Worm (Caenorhabditis elegans): ENCODE results near the gene kreg-1.

ce11 chrX:8713754-8714295 lies 4.3 kb downstream of the kreg-1 start, which contains the start of gene F53A9.6:
- TF ChIP-seq aly-2 (tag; optimal IDR thresholded peaks at IDR 0.05), result no peak
- TF ChIP-seq pqm-1 (tag; optimal IDR thresholded peaks at IDR 0.05), result peak; percentile 73
- no peak for TF ChIP-seq ama-1 (optimal IDR thresholded peaks at IDR 0.05)
- TF ChIP-seq nhr-237 (tag; optimal IDR thresholded peaks at IDR 0.05), result no peak
- TF ChIP-seq elt-2 (tag; optimal IDR thresholded peaks at IDR 0.05), result peak; percentile 77

All from whole organism, L3 larva.